Worm (Caenorhabditis elegans): ENCODE data around the gene W05H9.2.

The W05H9.2 gene

ce11 chrX:6263194-6263698 is 3.6 kb upstream of the W05H9.2 start, which contains the start of gene W05H9.4:
Gene W05H9.4, plus strand, starts transcription at chrX:6263648.
- no peak for TF ChIP-seq ceh-36 (tag; optimal IDR thresholded peaks at IDR 0.05)
- peak; percentile 78 for TF ChIP-seq hmg-4 (GFP tag; optimal IDR thresholded peaks at IDR 0.05)
- no peak for TF ChIP-seq tra-4 (tag; optimal IDR thresholded peaks at IDR 0.05)

ce11 chrX:6271718-6272117 is 4.9 kb downstream of the W05H9.2 start, which contains the start of gene lro-1:
Gene lro-1, plus strand, starts transcription at chrX:6272089.
- TF ChIP-seq hmbx-1 (tag; optimal IDR thresholded peaks at IDR 0.05): no peak
- TF ChIP-seq ceh-13 (GFP tag; optimal IDR thresholded peaks at IDR 0.05): no peak
- no peak for TF ChIP-seq pes-1 (GFP tag; IDR thresholded peaks at IDR 0.05)
- no peak for TF ChIP-seq tra-4 (tag; optimal IDR thresholded peaks at IDR 0.05)
- no peak for TF ChIP-seq flt-1 (GFP tag; IDR thresholded peaks at IDR 0.05)
- no peak for TF ChIP-seq hmg-4 (GFP tag; optimal IDR thresholded peaks at IDR 0.05)
- no peak for TF ChIP-seq F13C5.2 (tag; optimal IDR thresholded peaks at IDR 0.05)
- no peak for TF ChIP-seq ceh-36 (tag; optimal IDR thresholded peaks at IDR 0.05)
- no peak for TF ChIP-seq scrt-1 (GFP tag; IDR thresholded peaks at IDR 0.05)
- no peak for TF ChIP-seq aly-1 (tag; optimal IDR thresholded peaks at IDR 0.05)
- no peak for TF ChIP-seq tbx-11 (GFP tag; IDR thresholded peaks at IDR 0.05)
- TF ChIP-seq sea-1 (GFP tag; conservative IDR thresholded peaks at IDR 0.05): no peak
- no peak for TF ChIP-seq ama-1 (optimal IDR thresholded peaks at IDR 0.05)
- TF ChIP-seq ets-7 (tag; optimal IDR thresholded peaks at IDR 0.05): no peak
- no peak for TF ChIP-seq tbx-37 (GFP tag; conservative IDR thresholded peaks at IDR 0.05)
- TF ChIP-seq hnd-1 (tag; optimal IDR thresholded peaks at IDR 0.05): no peak

DNA sequence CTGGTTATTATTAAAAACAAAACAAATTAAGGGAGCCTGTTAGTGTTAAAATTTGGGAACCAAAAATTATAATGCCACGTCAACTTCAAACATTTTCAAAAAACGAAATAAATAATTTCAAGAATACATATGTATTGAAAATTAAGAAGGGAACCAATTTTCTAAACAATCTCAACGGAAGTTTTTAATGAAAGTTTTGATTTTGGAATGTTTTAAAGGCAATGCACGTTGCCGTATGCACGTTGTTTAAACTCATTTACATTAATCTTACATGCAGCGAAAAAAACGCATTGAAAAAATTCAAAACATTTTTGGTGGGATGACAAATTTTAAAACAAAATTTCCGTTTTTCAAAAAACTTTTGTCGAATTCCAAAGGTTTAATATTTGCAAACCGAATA is 6.9 kb downstream of the W05H9.2 start:
- TF ChIP-seq tra-4 (tag; optimal IDR thresholded peaks at IDR 0.05) (no peak), sea-1 (GFP tag; conservative IDR thresholded peaks at IDR 0.05) (no peak), flt-1 (GFP tag; IDR thresholded peaks at IDR 0.05) (no peak), B0310.2 (tag; optimal IDR thresholded peaks at IDR 0.05) (no peak), ceh-36 (tag; optimal IDR thresholded peaks at IDR 0.05) (no peak), hnd-1 (tag; optimal IDR thresholded peaks at IDR 0.05) (no peak), ets-7 (tag; optimal IDR thresholded peaks at IDR 0.05) (no peak), ama-1 (optimal IDR thresholded peaks at IDR 0.05) (no peak), F13C5.2 (tag; optimal IDR thresholded peaks at IDR 0.05) (no peak), hmg-4 (GFP tag; optimal IDR thresholded peaks at IDR 0.05) (no peak), ceh-13 (GFP tag; optimal IDR thresholded peaks at IDR 0.05) (no peak), pes-1 (GFP tag; IDR thresholded peaks at IDR 0.05) (no peak), scrt-1 (GFP tag; IDR thresholded peaks at IDR 0.05) (no peak), hmbx-1 (tag; optimal IDR thresholded peaks at IDR 0.05) (no peak), tbx-37 (GFP tag; conservative IDR thresholded peaks at IDR 0.05) (no peak)

DNA sequence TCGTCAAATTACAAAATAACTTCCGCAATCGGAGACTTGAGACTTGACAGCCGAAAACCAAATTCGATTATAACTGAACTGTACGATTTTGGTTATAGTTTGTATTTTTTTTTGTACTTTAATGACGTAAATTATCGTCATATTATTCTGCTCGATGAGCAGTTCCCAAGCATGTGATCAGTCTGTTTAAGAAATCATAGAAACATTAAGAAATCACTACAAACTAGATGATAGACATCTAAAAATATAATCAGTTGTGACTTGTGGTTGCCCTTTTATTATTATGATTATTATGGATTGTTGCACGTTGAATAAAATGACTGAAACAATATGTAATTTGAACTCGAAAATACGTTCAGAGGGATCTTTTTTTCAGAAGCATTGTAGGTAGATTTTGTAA is 7.4 kb downstream of the W05H9.2 start:
- TF ChIP-seq ama-1 (optimal IDR thresholded peaks at IDR 0.05) (no peak), ets-7 (tag; optimal IDR thresholded peaks at IDR 0.05) (no peak), tra-4 (tag; optimal IDR thresholded peaks at IDR 0.05) (no peak), F13C5.2 (tag; optimal IDR thresholded peaks at IDR 0.05) (no peak), ceh-36 (tag; optimal IDR thresholded peaks at IDR 0.05) (no peak), hmbx-1 (tag; optimal IDR thresholded peaks at IDR 0.05) (no peak), scrt-1 (GFP tag; IDR thresholded peaks at IDR 0.05) (no peak), hmg-4 (GFP tag; optimal IDR thresholded peaks at IDR 0.05) (no peak), sea-1 (GFP tag; conservative IDR thresholded peaks at IDR 0.05) (no peak), flt-1 (GFP tag; IDR thresholded peaks at IDR 0.05) (no peak), aly-1 (tag; optimal IDR thresholded peaks at IDR 0.05) (no peak)

DNA sequence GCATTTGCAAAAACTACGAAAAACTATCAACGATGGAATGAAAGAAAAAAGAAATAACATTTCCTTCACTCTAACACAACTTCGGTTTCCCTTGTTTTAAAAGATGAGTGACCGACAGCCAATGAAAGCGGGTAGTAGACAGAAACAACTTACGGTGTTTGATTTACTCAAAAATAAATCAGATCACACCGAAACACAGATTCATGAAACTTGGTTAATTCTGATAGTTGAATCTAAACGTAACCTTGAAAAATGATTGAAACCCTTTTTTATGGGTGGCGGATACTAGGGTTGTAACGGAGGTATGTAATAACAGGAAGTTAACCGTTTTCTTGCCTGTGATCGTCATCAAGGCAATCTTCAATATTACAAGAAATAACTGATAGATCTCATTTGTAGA is 8.5 kb downstream of the W05H9.2 start:
- TF ChIP-seq tra-4 (tag; optimal IDR thresholded peaks at IDR 0.05) (no peak), pes-1 (GFP tag; IDR thresholded peaks at IDR 0.05) (no peak), F13C5.2 (tag; optimal IDR thresholded peaks at IDR 0.05) (no peak), B0310.2 (tag; optimal IDR thresholded peaks at IDR 0.05) (no peak), ama-1 (optimal IDR thresholded peaks at IDR 0.05) (no peak), ets-7 (tag; optimal IDR thresholded peaks at IDR 0.05) (no peak), hnd-1 (tag; optimal IDR thresholded peaks at IDR 0.05) (no peak), hmg-4 (GFP tag; optimal IDR thresholded peaks at IDR 0.05) (no peak), ceh-13 (GFP tag; optimal IDR thresholded peaks at IDR 0.05) (no peak), tbx-11 (GFP tag; IDR thresholded peaks at IDR 0.05) (no peak), aly-1 (tag; optimal IDR thresholded peaks at IDR 0.05) (no peak), sea-1 (GFP tag; conservative IDR thresholded peaks at IDR 0.05) (no peak), ceh-36 (tag; optimal IDR thresholded peaks at IDR 0.05) (no peak), tbx-37 (GFP tag; conservative IDR thresholded peaks at IDR 0.05) (no peak)

DNA sequence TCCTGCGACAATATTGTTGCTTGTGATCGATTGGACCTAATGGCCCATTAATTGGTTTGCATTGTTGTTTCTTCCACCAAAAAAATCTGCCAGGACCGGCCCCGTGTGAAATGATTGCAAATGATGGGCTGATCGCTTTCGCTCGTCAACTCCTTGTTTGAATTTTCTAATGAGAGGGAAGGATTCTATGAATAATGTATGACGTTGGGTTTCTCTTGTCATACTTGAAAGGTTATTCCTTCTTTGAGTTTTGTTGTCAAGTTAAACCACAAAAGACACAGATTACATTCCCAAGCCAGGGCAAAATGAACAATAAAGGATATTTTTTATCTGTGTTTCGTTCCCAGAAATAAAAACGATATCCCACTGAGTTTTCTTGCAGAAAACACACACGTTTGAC is 9.9 kb downstream of the W05H9.2 start:
- TF ChIP-seq tbx-11 (GFP tag; IDR thresholded peaks at IDR 0.05) (no peak), flt-1 (GFP tag; IDR thresholded peaks at IDR 0.05) (no peak)

DNA sequence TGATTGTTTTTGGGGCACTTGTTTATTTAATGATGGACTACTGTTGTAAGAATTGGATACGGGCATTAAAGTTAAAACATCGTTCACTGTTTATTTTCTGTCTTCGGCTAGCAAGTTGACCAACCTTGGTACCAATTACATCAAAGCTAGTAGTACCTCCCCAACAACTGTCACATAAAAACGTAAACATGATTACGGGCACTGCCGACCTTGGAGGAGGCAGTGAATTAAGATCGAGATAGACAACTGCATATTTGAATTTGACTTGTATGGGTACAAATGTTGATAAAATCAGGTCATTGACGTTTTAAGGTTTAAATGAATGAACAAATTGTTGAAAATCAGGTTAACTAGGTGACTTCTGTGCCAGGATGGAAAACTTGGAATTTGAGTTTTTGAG is 10.4 kb downstream of the W05H9.2 start:
- no peak for TF ChIP-seq aly-1 (tag; optimal IDR thresholded peaks at IDR 0.05)
- TF ChIP-seq F13C5.2 (tag; optimal IDR thresholded peaks at IDR 0.05): no peak
- TF ChIP-seq B0310.2 (tag; optimal IDR thresholded peaks at IDR 0.05): no peak
- TF ChIP-seq hmbx-1 (tag; optimal IDR thresholded peaks at IDR 0.05): no peak
- TF ChIP-seq hnd-1 (tag; optimal IDR thresholded peaks at IDR 0.05): no peak
- TF ChIP-seq pes-1 (GFP tag; IDR thresholded peaks at IDR 0.05): no peak
- no peak for TF ChIP-seq hmg-4 (GFP tag; optimal IDR thresholded peaks at IDR 0.05)
- no peak for TF ChIP-seq ets-7 (tag; optimal IDR thresholded peaks at IDR 0.05)
- TF ChIP-seq ama-1 (optimal IDR thresholded peaks at IDR 0.05): no peak
- TF ChIP-seq flt-1 (GFP tag; IDR thresholded peaks at IDR 0.05): no peak
- no peak for TF ChIP-seq tbx-11 (GFP tag; IDR thresholded peaks at IDR 0.05)
- no peak for TF ChIP-seq tra-4 (tag; optimal IDR thresholded peaks at IDR 0.05)
- TF ChIP-seq ceh-13 (GFP tag; optimal IDR thresholded peaks at IDR 0.05): no peak
- no peak for TF ChIP-seq ceh-36 (tag; optimal IDR thresholded peaks at IDR 0.05)
- TF ChIP-seq tbx-37 (GFP tag; conservative IDR thresholded peaks at IDR 0.05): no peak
- no peak for TF ChIP-seq sea-1 (GFP tag; conservative IDR thresholded peaks at IDR 0.05)

ce11 chrX:6278296-6278695 is 11.5 kb downstream of the W05H9.2 start:
- TF ChIP-seq tbx-11 (GFP tag; IDR thresholded peaks at IDR 0.05) (no peak), flt-1 (GFP tag; IDR thresholded peaks at IDR 0.05) (no peak), tra-4 (tag; optimal IDR thresholded peaks at IDR 0.05) (no peak), hmg-4 (GFP tag; optimal IDR thresholded peaks at IDR 0.05) (no peak), ceh-13 (GFP tag; optimal IDR thresholded peaks at IDR 0.05) (no peak), sea-1 (GFP tag; conservative IDR thresholded peaks at IDR 0.05) (no peak), ceh-36 (tag; optimal IDR thresholded peaks at IDR 0.05) (no peak), ama-1 (optimal IDR thresholded peaks at IDR 0.05) (no peak), B0310.2 (tag; optimal IDR thresholded peaks at IDR 0.05) (no peak), tbx-37 (GFP tag; conservative IDR thresholded peaks at IDR 0.05) (no peak), scrt-1 (GFP tag; IDR thresholded peaks at IDR 0.05) (no peak), aly-1 (tag; optimal IDR thresholded peaks at IDR 0.05) (no peak), hmbx-1 (tag; optimal IDR thresholded peaks at IDR 0.05) (no peak), F13C5.2 (tag; optimal IDR thresholded peaks at IDR 0.05) (no peak), ets-7 (tag; optimal IDR thresholded peaks at IDR 0.05) (no peak), hnd-1 (tag; optimal IDR thresholded peaks at IDR 0.05) (no peak), pes-1 (GFP tag; IDR thresholded peaks at IDR 0.05) (no peak)

Measured in whole organism, early embryonic.